Worm (Caenorhabditis elegans) whole organism, young adult: ENCODE measurements around the gene srx-80.

Experiments
- B0035.1 ChIP-seq: sonication (generic microtip); optimal IDR thresholded peaks from 2 replicates; lab custom pipeline; 2016; ENCODE audit warnings: missing genetic modification characterization, mild to moderate bottlenecking, missing compliant biosample characterization, missing genotype, missing genetic modification reagents
- C17E4.6 ChIP-seq: fragments of 200-800 bp; sonication (Bioruptor generic); IDR thresholded peaks from 2 replicates; pipeline ENCODE4 v1.3.6; 2022; ENCODE audit warnings: missing genetic modification reagents, missing genetic modification characterization, missing compliant biosample characterization
- F39B2.1 ChIP-seq: fragments of 200-800 bp; sonication (Bioruptor generic); IDR thresholded peaks from 2 replicates; pipeline ENCODE4 v1.3.6; 2022; ENCODE audit warnings: missing genetic modification reagents, missing genetic modification characterization, missing compliant biosample characterization
- F55B11.4 ChIP-seq: sonication (generic microtip); optimal IDR thresholded peaks from 2 replicates; lab custom pipeline; 2016; ENCODE audit warnings: missing compliant biosample characterization, missing genetic modification characterization, borderline replicate concordance; ENCODE audit not compliant: insufficient read depth
- Y53F4B.3 ChIP-seq: fragments of 200-800 bp; sonication (Bioruptor generic); IDR thresholded peaks from 2 replicates; pipeline ENCODE4 v1.3.6; 2022; ENCODE audit warnings: missing genetic modification reagents, missing genetic modification characterization, missing compliant biosample characterization
- aptf-2 ChIP-seq: fragments of 200-800 bp; sonication (Bioruptor generic); conservative IDR thresholded peaks from 2 replicates; pipeline ENCODE4 v1.3.6; 2022; ENCODE audit warnings: missing genetic modification reagents, missing genetic modification characterization, missing compliant biosample characterization
- aptf-3 ChIP-seq: fragments of 200-800 bp; sonication (Bioruptor generic); IDR thresholded peaks from 2 replicates; pipeline ENCODE4 v1.3.6; 2022; ENCODE audit warnings: missing genetic modification characterization, missing compliant biosample characterization
- attf-5 ChIP-seq: fragments of 200-800 bp; sonication (Bioruptor generic); optimal IDR thresholded peaks from 2 replicates; lab custom pipeline; 2018; ENCODE audit warnings: mild to moderate bottlenecking, missing genetic modification characterization, missing compliant biosample characterization
- attf-6 ChIP-seq: fragments of 200-800 bp; sonication (Bioruptor generic); IDR thresholded peaks from 2 replicates; pipeline ENCODE4 v1.3.6; 2022; ENCODE audit warnings: missing genetic modification reagents, missing genetic modification characterization, missing compliant biosample characterization
- ccch-3 ChIP-seq: fragments of 200-800 bp; sonication (Bioruptor generic); optimal IDR thresholded peaks from 2 replicates; lab custom pipeline; 2018; ENCODE audit warnings: mild to moderate bottlenecking, missing genetic modification characterization, missing compliant biosample characterization
- cebp-1 ChIP-seq, 2 experiments: fragments of 200-800 bp in 1 of 2; sonication (Bioruptor generic) in 1 of 2; sonication (generic microtip) in 1 of 2; IDR thresholded peaks in 1 of 2; optimal IDR thresholded peaks in 1 of 2; 2 replicates each; pipeline versions ENCODE4 v1.3.6 to Lab custom; 2017 to 2022; ENCODE audit warnings: missing compliant biosample characterization in 2 of 2, missing genetic modification characterization in 2 of 2, mild to moderate bottlenecking in 1 of 2, missing genetic modification reagents in 1 of 2, moderate library complexity in 1 of 2
- ceh-40 ChIP-seq: fragments of 200-800 bp; sonication (Bioruptor generic); IDR thresholded peaks from 2 replicates; pipeline ENCODE4 v1.3.6; 2022; ENCODE audit warnings: missing genetic modification characterization, missing compliant biosample characterization
- die-1 ChIP-seq: sonication (generic microtip); optimal IDR thresholded peaks from 2 replicates; lab custom pipeline; 2016; ENCODE audit warnings: missing genotype, mild to moderate bottlenecking, missing genetic modification characterization, missing compliant biosample characterization
- dpff-1 ChIP-seq: sonication (generic microtip); optimal IDR thresholded peaks from 2 replicates; lab custom pipeline; 2017; ENCODE audit warnings: mild to moderate bottlenecking, missing genetic modification characterization, missing compliant biosample characterization
- egl-18 ChIP-seq: fragments of 200-800 bp; sonication (Bioruptor generic); IDR thresholded peaks from 2 replicates; pipeline ENCODE4 v1.3.6; 2022; ENCODE audit warnings: missing genetic modification reagents, missing genetic modification characterization, missing compliant biosample characterization
- egrh-3 ChIP-seq: fragments of 200-800 bp; sonication (Bioruptor generic); IDR thresholded peaks from 2 replicates; pipeline ENCODE4 v1.3.6; 2022; ENCODE audit warnings: missing genetic modification reagents, missing genetic modification characterization, missing compliant biosample characterization
- fkh-3 ChIP-seq: sonication (generic microtip); optimal IDR thresholded peaks from 2 replicates; lab custom pipeline; 2016; ENCODE audit warnings: mild to moderate bottlenecking, missing genetic modification characterization, missing compliant biosample characterization
- gei-17 ChIP-seq: fragments of 200-800 bp; sonication (Bioruptor generic); optimal IDR thresholded peaks from 2 replicates; lab custom pipeline; 2018; ENCODE audit warnings: mild to moderate bottlenecking, missing genetic modification characterization, missing compliant biosample characterization
- hmg-1.2 ChIP-seq: fragments of 200-800 bp; sonication (Bioruptor generic); IDR thresholded peaks from 2 replicates; pipeline ENCODE4 v1.3.6; 2022; ENCODE audit warnings: missing genetic modification reagents, missing genetic modification characterization, missing compliant biosample characterization
- hsf-1 ChIP-seq: fragments of 200-800 bp; sonication (Bioruptor generic); IDR thresholded peaks from 2 replicates; pipeline ENCODE4 v1.3.6; 2022; ENCODE audit warnings: missing genetic modification reagents, missing genetic modification characterization, missing compliant biosample characterization
- lag-1 ChIP-seq: fragments of 200-800 bp; sonication (Bioruptor generic); IDR thresholded peaks from 2 replicates; pipeline ENCODE4 v1.3.6; 2022; ENCODE audit warnings: missing genetic modification reagents, missing genetic modification characterization, missing compliant biosample characterization
- let-607 ChIP-seq, 2 experiments: fragments of 200-800 bp in 1 of 2; sonication (Bioruptor generic) in 1 of 2; sonication (generic microtip) in 1 of 2; optimal IDR thresholded peaks; 2 replicates each; lab custom pipeline; 2016 to 2018; ENCODE audit warnings: mild to moderate bottlenecking in 2 of 2, missing compliant biosample characterization in 2 of 2, missing genetic modification characterization in 2 of 2, moderate library complexity in 2 of 2, missing genotype in 1 of 2
- lin-35 ChIP-seq, 3 experiments: fragments of 150-350 bp in 2 of 3; sonication (generic microtip) in 1 of 3; optimal IDR thresholded peaks; 2 replicates each; lab custom pipeline; 2014 to 2018; ENCODE audit warnings: missing biosample characterization in 3 of 3, missing genetic modification characterization in 3 of 3, missing genetic modification reagents in 3 of 3
- lin-40 ChIP-seq: sonication (generic microtip); optimal IDR thresholded peaks from 2 replicates; lab custom pipeline; 2016; ENCODE audit warnings: missing genetic modification characterization, mild to moderate bottlenecking, missing compliant biosample characterization, missing genotype, missing genetic modification reagents
- lin-54 ChIP-seq: fragments of 200-800 bp; sonication (Bioruptor generic); optimal IDR thresholded peaks from 2 replicates; lab custom pipeline; 2018; ENCODE audit warnings: mild to moderate bottlenecking, missing genetic modification characterization, missing compliant biosample characterization
- lsy-27 ChIP-seq: sonication (generic microtip); optimal IDR thresholded peaks from 2 replicates; lab custom pipeline; 2017; ENCODE audit warnings: missing genetic modification characterization, mild to moderate bottlenecking, missing compliant biosample characterization, antibody characterized with exemption, missing genotype, borderline replicate concordance; ENCODE audit not compliant: insufficient read depth
- madf-10 ChIP-seq: sonication (generic microtip); optimal IDR thresholded peaks from 2 replicates; lab custom pipeline; 2016; ENCODE audit warnings: mild to moderate bottlenecking, missing genetic modification characterization, missing compliant biosample characterization
- madf-3 ChIP-seq: fragments of 200-800 bp; sonication (Bioruptor generic); IDR thresholded peaks from 2 replicates; pipeline ENCODE4 v1.3.6; 2022; ENCODE audit warnings: missing genetic modification reagents, missing genetic modification characterization, missing compliant biosample characterization
- mes-4 ChIP-seq: sonication (generic microtip); optimal IDR thresholded peaks from 2 replicates; lab custom pipeline; 2016; ENCODE audit warnings: missing genotype, missing genetic modification characterization, missing compliant biosample characterization
- mxl-1 ChIP-seq: sonication (generic microtip); optimal IDR thresholded peaks from 2 replicates; lab custom pipeline; 2016; ENCODE audit warnings: missing genetic modification characterization, missing compliant biosample characterization
- nfya-1 ChIP-seq: sonication (generic microtip); optimal IDR thresholded peaks from 2 replicates; lab custom pipeline; 2017; ENCODE audit warnings: antibody characterized with exemption, missing compliant biosample characterization, missing genetic modification characterization, borderline replicate concordance; ENCODE audit not compliant: insufficient read depth
- nfya-2 ChIP-seq: fragments of 200-800 bp; sonication (Bioruptor generic); IDR thresholded peaks from 2 replicates; pipeline ENCODE4 v1.3.6; 2022; ENCODE audit warnings: missing genetic modification reagents, missing genetic modification characterization, missing compliant biosample characterization
- nfyb-1 ChIP-seq: fragments of 200-800 bp; sonication (Bioruptor generic); IDR thresholded peaks from 2 replicates; pipeline ENCODE4 v1.3.6; 2022; ENCODE audit warnings: missing genetic modification reagents, missing genetic modification characterization, missing compliant biosample characterization
- nhr-90 ChIP-seq: sonication (generic microtip); optimal IDR thresholded peaks from 2 replicates; lab custom pipeline; 2016; ENCODE audit warnings: missing genotype, mild to moderate bottlenecking, missing genetic modification characterization, missing compliant biosample characterization
- pbrm-1 ChIP-seq: fragments of 200-800 bp; sonication (Bioruptor generic); IDR thresholded peaks from 2 replicates; pipeline ENCODE4 v1.3.6; 2022; ENCODE audit warnings: missing genetic modification reagents, missing genetic modification characterization, missing compliant biosample characterization
- pha-4 ChIP-seq: fragments of 150-350 bp; sonication (generic microtip); optimal IDR thresholded peaks from 2 replicates; lab custom pipeline; 2014; ENCODE audit warnings: missing biosample characterization, missing genetic modification reagents, missing genetic modification characterization
- rcor-1 ChIP-seq: fragments of 200-800 bp; sonication (Bioruptor generic); IDR thresholded peaks from 2 replicates; pipeline ENCODE4 v1.3.6; 2022; ENCODE audit warnings: missing genetic modification reagents, missing genetic modification characterization, missing compliant biosample characterization
- repo-1 ChIP-seq: sonication (generic microtip); optimal IDR thresholded peaks from 2 replicates; lab custom pipeline; 2017; ENCODE audit warnings: mild to moderate bottlenecking, missing genetic modification characterization, missing compliant biosample characterization
- rpc-1 ChIP-seq, 2 experiments: fragments of 150-350 bp in 1 of 2; sonication (generic microtip) in 1 of 2; optimal IDR thresholded peaks; 2 replicates each; lab custom pipeline; 2014 to 2018; ENCODE audit warnings: missing biosample characterization in 1 of 2, missing genetic modification characterization in 1 of 2, missing genetic modification reagents in 1 of 2, missing genotype in 1 of 2
- sdz-38 ChIP-seq: sonication (generic microtip); optimal IDR thresholded peaks from 2 replicates; lab custom pipeline; 2016; ENCODE audit warnings: missing genotype, missing genetic modification characterization, missing compliant biosample characterization
- snpc-1.3 ChIP-seq: sonication (generic microtip); optimal IDR thresholded peaks from 2 replicates; lab custom pipeline; 2017; ENCODE audit warnings: missing genetic modification characterization, mild to moderate bottlenecking, missing compliant biosample characterization, antibody characterized with exemption, moderate library complexity, missing genotype, missing genetic modification reagents; ENCODE audit not compliant: insufficient read depth
- snpc-4 ChIP-seq, 5 experiments: fragments of 150-350 bp in 1 of 5; sonication (generic microtip) in 4 of 5; optimal IDR thresholded peaks; 2 replicates each; lab custom pipeline; 2014 to 2018; ENCODE audit warnings: missing genetic modification characterization in 5 of 5, missing biosample characterization in 3 of 5, antibody characterized with exemption in 2 of 5, mild to moderate bottlenecking in 2 of 5, missing compliant biosample characterization in 2 of 5, missing genotype in 2 of 5, moderate library complexity in 2 of 5, missing genetic modification reagents in 1 of 5
- tlf-1 ChIP-seq: fragments of 200-800 bp; sonication (Bioruptor generic); optimal IDR thresholded peaks from 2 replicates; lab custom pipeline; 2018; ENCODE audit warnings: mild to moderate bottlenecking, missing genetic modification characterization, missing compliant biosample characterization
- zfh-2 ChIP-seq: fragments of 200-800 bp; sonication (Bioruptor generic); conservative IDR thresholded peaks from 2 replicates; pipeline ENCODE4 v1.3.6; 2022; ENCODE audit warnings: missing genetic modification reagents, missing genetic modification characterization, missing compliant biosample characterization
- ztf-26 ChIP-seq: sonication (generic microtip); optimal IDR thresholded peaks from 2 replicates; lab custom pipeline; 2017; ENCODE audit warnings: missing genetic modification characterization, missing compliant biosample characterization
- ztf-6 ChIP-seq: fragments of 200-800 bp; sonication (Bioruptor generic); IDR thresholded peaks from 2 replicates; pipeline ENCODE4 v1.3.6; 2022; ENCODE audit warnings: missing genetic modification reagents, missing genetic modification characterization, missing compliant biosample characterization

The srx-80 gene

ce11 chrV:11610481-11610880 is 17.0 kb downstream of the srx-80 start, which contains the start of gene sas-5 (continued):
- 0 out of 2 replicates have a peak, but pooled peaks have one; percentile 10 for TF ChIP-seq attf-6
- TF ChIP-seq F55B11.4 (tag; lab: Kevin White, UChicago): no peak
- no peak for TF ChIP-seq ccch-3 (GFP tag; lab: Kevin White, UChicago)
- no peak for TF ChIP-seq fkh-3 (tag; lab: Kevin White, UChicago)
- TF ChIP-seq egl-18 (GFP tag; lab: Robert Waterston, UW): no peak
- TF ChIP-seq nfya-1 (tag; lab: Kevin White, UChicago): no peak
- no peak for TF ChIP-seq repo-1 (tag; lab: Kevin White, UChicago)
- peak; percentile 70 for TF ChIP-seq tlf-1
- TF ChIP-seq nhr-90 (tag; lab: Kevin White, UChicago): peak; percentile 9
- peak; percentile 87 for TF ChIP-seq lin-54 (GFP tag; lab: Kevin White, UChicago)
- TF ChIP-seq C17E4.6: 0 out of 2 replicates have a peak, but pooled peaks have one; percentile 22
- TF ChIP-seq ztf-6: no peak
- TF ChIP-seq F39B2.1 (GFP tag; lab: Robert Waterston, UW): no peak
- no peak for TF ChIP-seq aptf-2
- no peak for TF ChIP-seq lsy-27 (tag; lab: Kevin White, UChicago)
- no peak for TF ChIP-seq zfh-2 (GFP tag; lab: Robert Waterston, UW)
- TF ChIP-seq snpc-1.3: no peak
- no peak for TF ChIP-seq nfya-2
- TF ChIP-seq lin-35 (GFP tag; optimal IDR thresholded peaks at IDR 0.05; lab: Kevin White, UChicago): peak; percentile 55 to 83 (median 71)
- no peak for TF ChIP-seq madf-3
- TF ChIP-seq dpff-1 (tag; lab: Kevin White, UChicago): no peak
- no peak for TF ChIP-seq cebp-1 (GFP tag; IDR thresholded peaks at IDR 0.05; lab: Robert Waterston, UW)
- peak; percentile 66 for TF ChIP-seq cebp-1 (tag; optimal IDR thresholded peaks at IDR 0.05; lab: Kevin White, UChicago)
- no peak for TF ChIP-seq pha-4 (tag; lab: Kevin White, UChicago)
- TF ChIP-seq sdz-38 (tag; lab: Kevin White, UChicago): no peak
- no peak for TF ChIP-seq Y53F4B.3
- 0 out of 2 replicates have a peak, but pooled peaks have one; percentile 31 for TF ChIP-seq nfyb-1 (GFP tag; lab: Robert Waterston, UW)
- TF ChIP-seq egrh-3: peak; percentile 27; the same call in 1 of the 2 replicates
- TF ChIP-seq pbrm-1 (GFP tag; lab: Robert Waterston, UW): peak; percentile 82
- no peak for TF ChIP-seq gei-17 (GFP tag; lab: Kevin White, UChicago)
- TF ChIP-seq ztf-26: no peak
- peak; percentile 40 for TF ChIP-seq rpc-1 (optimal IDR thresholded peaks at IDR 0.05; lab: Kevin White, UChicago)
- no peak for TF ChIP-seq rpc-1 (tag; optimal IDR thresholded peaks at IDR 0.05; lab: Kevin White, UChicago)
- peak; percentile 58 for TF ChIP-seq hmg-1.2 (GFP tag; lab: Robert Waterston, UW)
- TF ChIP-seq mes-4 (tag; lab: Kevin White, UChicago): no peak
- TF ChIP-seq attf-5: peak; percentile 54
- TF ChIP-seq snpc-4 (GFP tag; optimal IDR thresholded peaks at IDR 0.05; lab: Kevin White, UChicago): no peak
- TF ChIP-seq snpc-4 (tag; optimal IDR thresholded peaks at IDR 0.05; lab: Kevin White, UChicago): peak in 3 of 4 experiments; percentile 70 to 77 (median 76)
- TF ChIP-seq hsf-1: peak; percentile 43; the same call in 1 of the 2 replicates
- TF ChIP-seq aptf-3 (GFP tag; lab: Robert Waterston, UW): no peak
- TF ChIP-seq rcor-1 (GFP tag; lab: Robert Waterston, UW): peak; percentile 77
- peak; percentile 14 for TF ChIP-seq die-1
- TF ChIP-seq B0035.1 (tag; lab: Kevin White, UChicago): no peak
- peak; percentile 54 for TF ChIP-seq madf-10 (tag; lab: Kevin White, UChicago)
- no peak for TF ChIP-seq lag-1 (GFP tag; lab: Robert Waterston, UW)
- TF ChIP-seq let-607 (tag; optimal IDR thresholded peaks at IDR 0.05; lab: Kevin White, UChicago): peak in 1 of 2 experiments; percentile 22
- TF ChIP-seq ceh-40: no peak
- no peak for TF ChIP-seq mxl-1 (tag; lab: Kevin White, UChicago)
- TF ChIP-seq lin-40 (tag; lab: Kevin White, UChicago): peak; percentile 51
